Worm (Caenorhabditis elegans) whole organism, early embryonic: ENCODE measurements around the gene ubc-26.

Experiments
- B0310.2 ChIP-seq: sonication (generic microtip); optimal IDR thresholded peaks from 2 replicates; lab custom pipeline; 2016; ENCODE audit warnings: mild to moderate bottlenecking, missing genetic modification characterization, missing compliant biosample characterization
- ama-1 ChIP-seq: fragments of 150-350 bp; optimal IDR thresholded peaks from 2 replicates; lab custom pipeline; 2014
- ets-7 ChIP-seq: sonication (generic microtip); optimal IDR thresholded peaks from 2 replicates; lab custom pipeline; 2016; ENCODE audit warnings: missing genotype, missing genetic modification characterization, missing compliant biosample characterization

- TF ChIP-seq B0310.2 (tag; lab: Kevin White, UChicago) (no peak), ama-1 (lab: Kevin White, UChicago) (no peak), ets-7 (tag; lab: Kevin White, UChicago) (no peak)
Measured at ce11 chrII:2862557-2863035, 37.6 kb downstream of the ubc-26 start.
